Worm (Caenorhabditis elegans): ENCODE results near the gene F49E12.10.
"Not testable (repeated sequence)": the region's sequence is repeated elsewhere in the genome, so short reads cannot be mapped to it uniquely, and the experiment has no call there.

F49E12.10 gene

DNA sequence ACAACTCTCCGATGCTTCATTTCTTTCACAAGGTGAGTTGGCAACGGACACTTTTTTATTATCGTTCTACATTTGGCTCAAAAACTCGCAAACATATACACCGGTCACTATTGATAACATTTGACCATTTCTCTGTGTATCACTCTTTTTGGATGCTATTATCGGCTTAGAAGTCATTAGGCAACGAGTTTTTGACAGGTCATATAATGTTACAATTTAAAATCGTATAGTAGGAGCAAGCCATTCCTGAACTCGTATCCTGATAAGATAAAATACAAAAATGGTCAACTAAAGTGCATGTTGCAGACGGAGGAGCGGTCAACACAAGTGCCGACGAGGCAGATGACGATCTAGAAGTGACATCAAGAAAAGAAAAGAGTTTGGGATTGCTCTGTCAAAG, 22.1 kb downstream of the F49E12.10 start:
- TF ChIP-seq ets-7 (tag; optimal IDR thresholded peaks at IDR 0.05): no peak
- no peak for TF ChIP-seq hmg-4 (GFP tag; optimal IDR thresholded peaks at IDR 0.05)
- no peak for TF ChIP-seq aly-1 (tag; optimal IDR thresholded peaks at IDR 0.05)
- no peak for TF ChIP-seq B0310.2 (tag; optimal IDR thresholded peaks at IDR 0.05)
- TF ChIP-seq tbx-11 (GFP tag; IDR thresholded peaks at IDR 0.05): no peak

DNA sequence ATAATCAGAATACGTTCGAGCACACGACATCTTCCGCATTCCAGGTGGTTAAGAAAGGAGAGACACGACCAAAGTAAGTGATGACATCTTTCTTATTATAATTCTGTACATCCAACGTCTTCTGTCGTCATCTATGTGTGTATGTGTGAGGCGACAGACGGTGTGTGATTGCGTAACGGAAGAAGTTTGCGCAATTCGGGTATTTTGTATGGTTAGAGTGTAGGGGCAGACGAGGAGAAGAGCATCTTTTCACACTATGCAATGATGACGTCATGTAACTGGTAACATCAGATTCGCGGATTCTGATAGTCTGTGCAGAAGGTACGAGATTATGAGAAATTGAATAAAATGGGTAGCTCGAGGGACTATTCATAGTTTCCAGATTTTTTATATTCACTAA, 24.2 kb downstream of the F49E12.10 start:
- TF ChIP-seq tbx-11 (GFP tag; IDR thresholded peaks at IDR 0.05) (no peak), hnd-1 (tag; optimal IDR thresholded peaks at IDR 0.05) (no peak), ama-1 (optimal IDR thresholded peaks at IDR 0.05) (no peak), flt-1 (GFP tag; IDR thresholded peaks at IDR 0.05) (no peak), aly-1 (tag; optimal IDR thresholded peaks at IDR 0.05) (no peak), B0310.2 (tag; optimal IDR thresholded peaks at IDR 0.05) (no peak), tra-4 (tag; optimal IDR thresholded peaks at IDR 0.05) (no peak), ceh-13 (GFP tag; optimal IDR thresholded peaks at IDR 0.05) (no peak), sea-1 (GFP tag; conservative IDR thresholded peaks at IDR 0.05) (no peak), F13C5.2 (tag; optimal IDR thresholded peaks at IDR 0.05) (no peak), scrt-1 (GFP tag; IDR thresholded peaks at IDR 0.05) (no peak), hmg-4 (GFP tag; optimal IDR thresholded peaks at IDR 0.05) (no peak), pes-1 (GFP tag; IDR thresholded peaks at IDR 0.05) (no peak), hmbx-1 (tag; optimal IDR thresholded peaks at IDR 0.05) (no peak), ets-7 (tag; optimal IDR thresholded peaks at IDR 0.05) (no peak), ceh-36 (tag; optimal IDR thresholded peaks at IDR 0.05) (no peak), tbx-37 (GFP tag; conservative IDR thresholded peaks at IDR 0.05) (no peak)

DNA sequence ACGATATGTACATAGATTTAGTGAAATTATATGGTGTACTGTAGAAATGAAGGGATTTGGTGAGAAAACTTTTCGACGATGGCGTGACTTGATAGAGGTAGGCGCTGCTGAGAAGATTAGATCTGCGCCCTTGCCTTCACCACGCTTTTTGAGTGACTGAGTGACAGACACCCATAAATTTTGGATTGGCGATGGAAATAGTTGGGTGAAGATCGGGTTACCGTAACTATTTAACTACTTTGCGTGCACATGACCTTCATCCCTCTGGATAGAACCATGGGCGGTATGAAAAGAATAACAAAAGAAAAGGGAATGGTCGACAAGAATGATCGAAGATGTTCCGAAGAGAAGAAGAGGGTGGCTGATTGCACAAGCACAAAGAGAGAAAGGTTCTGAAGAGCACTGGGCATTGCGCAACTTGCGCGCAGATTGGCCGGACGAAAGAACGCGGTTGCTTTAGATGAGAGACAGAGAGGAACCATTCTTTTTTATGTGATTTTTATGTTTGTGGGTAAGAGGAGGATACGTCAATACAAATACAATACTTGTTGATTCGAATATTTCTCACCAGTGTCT, 24.7 kb downstream of the F49E12.10 start:
- TF ChIP-seq sea-1 (GFP tag; conservative IDR thresholded peaks at IDR 0.05): no peak
- TF ChIP-seq hmg-4 (GFP tag; optimal IDR thresholded peaks at IDR 0.05): peak; percentile 21
- no peak for TF ChIP-seq ets-7 (tag; optimal IDR thresholded peaks at IDR 0.05)

DNA sequence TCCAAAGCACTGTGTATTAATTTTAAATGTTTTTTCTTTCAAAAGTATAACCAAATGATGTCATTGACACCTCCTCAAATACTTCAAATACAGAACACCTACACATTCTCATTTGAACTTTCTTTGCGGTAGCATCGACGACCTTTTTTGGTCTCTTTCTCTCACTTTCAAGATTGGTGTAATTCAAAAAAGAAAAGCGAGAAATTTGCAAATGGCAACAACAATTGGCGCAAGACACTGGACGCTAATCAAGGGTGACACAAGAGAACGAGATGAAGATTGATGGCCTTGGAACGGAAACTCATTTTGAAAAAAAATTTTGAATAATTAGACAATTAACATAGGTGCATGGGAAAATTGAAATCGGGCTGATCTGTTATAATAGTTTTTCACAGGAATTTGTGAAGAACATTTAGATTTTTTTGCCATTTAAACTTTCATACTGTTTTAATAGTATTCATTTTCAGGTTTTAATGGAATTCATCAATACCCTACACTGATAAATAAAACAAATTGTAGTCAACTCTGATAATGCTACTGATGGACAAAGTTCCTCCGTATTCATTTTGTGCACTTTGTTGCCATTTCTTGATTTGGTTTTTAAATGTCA, 26.3 kb downstream of the F49E12.10 start, which contains the start of gene fdgt-2:
fdgt-2 (plus strand) TSS at position 560 of the 610 bp plus-strand sequence.
- TF ChIP-seq tbx-37 (GFP tag; conservative IDR thresholded peaks at IDR 0.05) (no peak), B0310.2 (tag; optimal IDR thresholded peaks at IDR 0.05) (no peak)

- TF ChIP-seq tbx-11 (GFP tag; IDR thresholded peaks at IDR 0.05): no peak
- TF ChIP-seq aly-1 (tag; optimal IDR thresholded peaks at IDR 0.05): no peak
- TF ChIP-seq tra-4 (tag; optimal IDR thresholded peaks at IDR 0.05): no peak
- no peak for TF ChIP-seq ceh-13 (GFP tag; optimal IDR thresholded peaks at IDR 0.05)
- TF ChIP-seq ceh-36 (tag; optimal IDR thresholded peaks at IDR 0.05): no peak
- no peak for TF ChIP-seq hmbx-1 (tag; optimal IDR thresholded peaks at IDR 0.05)
- TF ChIP-seq ets-7 (tag; optimal IDR thresholded peaks at IDR 0.05): no peak
- TF ChIP-seq B0310.2 (tag; optimal IDR thresholded peaks at IDR 0.05): no peak
- TF ChIP-seq F13C5.2 (tag; optimal IDR thresholded peaks at IDR 0.05): no peak
- no peak for TF ChIP-seq pes-1 (GFP tag; IDR thresholded peaks at IDR 0.05)
- TF ChIP-seq tbx-37 (GFP tag; conservative IDR thresholded peaks at IDR 0.05): no peak
- no peak for TF ChIP-seq scrt-1 (GFP tag; IDR thresholded peaks at IDR 0.05)
- TF ChIP-seq sea-1 (GFP tag; conservative IDR thresholded peaks at IDR 0.05): no peak
- no peak for TF ChIP-seq hnd-1 (tag; optimal IDR thresholded peaks at IDR 0.05)
- TF ChIP-seq ama-1 (optimal IDR thresholded peaks at IDR 0.05): no peak
These were observed 28.2 kb downstream of the F49E12.10 start for ce11 chrII:8419015-8419414.

- not testable (repeated sequence) for TF ChIP-seq tbx-37 (GFP tag; conservative IDR thresholded peaks at IDR 0.05); flt-1 (GFP tag; IDR thresholded peaks at IDR 0.05); scrt-1 (GFP tag; IDR thresholded peaks at IDR 0.05)
These were observed 28.9 kb downstream of the F49E12.10 start, which contains the start of gene F14E5.8 for ce11 chrII:8419798-8420197. Gene F14E5.8, plus strand, starts transcription at chrII:8420098.

DNA sequence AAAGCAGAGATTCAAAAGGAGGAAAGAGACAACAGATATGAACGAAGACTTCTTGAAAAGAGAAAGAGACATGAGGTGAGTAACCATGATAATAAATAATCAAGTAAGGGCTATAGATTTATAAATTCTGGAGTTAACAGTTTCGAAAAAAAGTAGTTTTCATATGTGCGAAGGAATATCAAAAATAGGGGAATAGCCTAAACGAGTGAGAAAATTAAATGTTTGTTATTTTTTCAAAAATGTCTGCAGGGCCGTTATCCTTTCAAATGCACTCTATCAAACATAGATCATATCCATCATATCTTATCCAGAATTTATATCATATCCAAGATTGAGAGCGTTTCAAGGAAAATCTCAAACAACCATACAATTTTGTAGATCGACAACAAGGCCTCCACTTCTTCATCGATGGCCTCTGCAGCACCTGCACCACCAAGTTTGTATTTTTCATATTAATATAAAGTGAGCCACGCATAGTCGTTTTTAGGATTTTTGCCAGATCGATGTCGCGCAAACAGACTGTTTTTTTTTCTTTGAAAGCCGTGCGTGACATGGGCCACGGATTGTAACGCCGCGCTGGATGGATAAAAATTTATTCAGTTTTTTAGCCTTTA, 30.0 kb downstream of the F49E12.10 start:
- TF ChIP-seq tra-4 (tag; optimal IDR thresholded peaks at IDR 0.05): no peak
- no peak for TF ChIP-seq flt-1 (GFP tag; IDR thresholded peaks at IDR 0.05)
- TF ChIP-seq scrt-1 (GFP tag; IDR thresholded peaks at IDR 0.05): no peak
- no peak for TF ChIP-seq hnd-1 (tag; optimal IDR thresholded peaks at IDR 0.05)
- no peak for TF ChIP-seq hmg-4 (GFP tag; optimal IDR thresholded peaks at IDR 0.05)

- TF ChIP-seq aly-1 (tag; optimal IDR thresholded peaks at IDR 0.05) (no peak), hnd-1 (tag; optimal IDR thresholded peaks at IDR 0.05) (no peak), B0310.2 (tag; optimal IDR thresholded peaks at IDR 0.05) (no peak), ets-7 (tag; optimal IDR thresholded peaks at IDR 0.05) (no peak), F13C5.2 (tag; optimal IDR thresholded peaks at IDR 0.05) (no peak), ceh-13 (GFP tag; optimal IDR thresholded peaks at IDR 0.05) (no peak), pes-1 (GFP tag; IDR thresholded peaks at IDR 0.05) (no peak), hmg-4 (GFP tag; optimal IDR thresholded peaks at IDR 0.05) (no peak), tbx-37 (GFP tag; conservative IDR thresholded peaks at IDR 0.05) (no peak), flt-1 (GFP tag; IDR thresholded peaks at IDR 0.05) (no peak), tbx-11 (GFP tag; IDR thresholded peaks at IDR 0.05) (no peak), scrt-1 (GFP tag; IDR thresholded peaks at IDR 0.05) (no peak), ceh-36 (tag; optimal IDR thresholded peaks at IDR 0.05) (no peak), tra-4 (tag; optimal IDR thresholded peaks at IDR 0.05) (no peak), sea-1 (GFP tag; conservative IDR thresholded peaks at IDR 0.05) (no peak)
These were observed 37.8 kb downstream of the F49E12.10 start, which contains the start of gene F14E5.2 for ce11 chrII:8428758-8428946. Gene F14E5.2, minus strand, starts transcription at chrII:8428858.
